Worm (Caenorhabditis elegans): ENCODE results near the gene wdr-54.

ce11 chrX:810694-811093 lies 18.0 kb upstream of the wdr-54 start, which contains the start of gene F25E2.2:
- TF ChIP-seq flh-1 (GFP tag; optimal IDR thresholded peaks at IDR 0.05) (no peak), lin-13 (tag; optimal IDR thresholded peaks at IDR 0.05) (no peak), sptf-1 (tag; optimal IDR thresholded peaks at IDR 0.05) (no peak), sem-2 (GFP tag; optimal IDR thresholded peaks at IDR 0.05) (no peak), elt-3 (tag; optimal IDR thresholded peaks at IDR 0.05) (no peak), unc-39 (tag; optimal IDR thresholded peaks at IDR 0.05) (no peak), ceh-39 (tag; optimal IDR thresholded peaks at IDR 0.05) (no peak), elt-1 (tag; optimal IDR thresholded peaks at IDR 0.05; ENCODE audit: borderline replicate concordance, insufficient read depth) (no peak)

All from whole organism, mixed stage, embryonic.